Worm (Caenorhabditis elegans): ENCODE results near the gene C49C3.4.

ce11 chrIV:17351586-17351985 lies 31.0 kb downstream of the C49C3.4 start, which contains the start of gene clec-199:
- no peak for TF ChIP-seq cog-1 (tag; optimal IDR thresholded peaks at IDR 0.05)
- no peak for TF ChIP-seq tab-1 (GFP tag; IDR thresholded peaks at IDR 0.05)
- TF ChIP-seq ztf-23 (GFP tag; IDR thresholded peaks at IDR 0.05) = no peak
- TF ChIP-seq flt-1 (GFP tag; IDR thresholded peaks at IDR 0.05) = no peak
- no peak for TF ChIP-seq med-1 (GFP tag; optimal IDR thresholded peaks at IDR 0.05; ENCODE audit: insufficient read depth)
- TF ChIP-seq klf-2 (GFP tag; conservative IDR thresholded peaks at IDR 0.05) = no peak
- TF ChIP-seq ref-1 (GFP tag; conservative IDR thresholded peaks at IDR 0.05) = no peak
- no peak for TF ChIP-seq T22C8.4 (GFP tag; IDR thresholded peaks at IDR 0.05)
